Worm (Caenorhabditis elegans): ENCODE data around the gene adm-2.

The adm-2 gene

DNA sequence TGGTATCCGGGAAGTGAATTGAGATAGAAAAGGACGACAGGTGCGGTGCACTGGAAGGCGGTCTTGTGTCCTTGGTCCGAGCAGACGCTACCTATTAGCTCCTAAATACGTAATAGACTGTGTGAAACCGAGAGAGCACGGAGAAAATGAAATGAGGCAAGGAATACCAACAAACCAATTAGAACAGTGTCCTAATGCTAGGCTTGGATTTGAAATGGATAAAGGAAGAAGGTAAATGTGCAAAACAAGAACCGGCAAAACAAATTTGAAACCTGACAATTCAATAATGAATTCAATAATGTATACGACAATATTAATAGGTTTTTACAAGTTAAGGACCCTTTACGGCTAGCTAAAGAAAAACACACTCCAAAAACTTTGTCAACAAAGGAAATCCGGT lies 19.0 kb upstream of the adm-2 start, which contains the start of gene C04A11.2:
C04A11.2 (minus strand) TSS at position 101 of the 400 bp plus-strand sequence.
- peak; percentile 65 for TF ChIP-seq ces-1 (GFP tag; optimal IDR thresholded peaks at IDR 0.05)
- TF ChIP-seq nhr-2 (tag; optimal IDR thresholded peaks at IDR 0.05): no peak
- no peak for TF ChIP-seq blmp-1 (tag; optimal IDR thresholded peaks at IDR 0.05)
- no peak for TF ChIP-seq mep-1 (tag; optimal IDR thresholded peaks at IDR 0.05)
- no peak for TF ChIP-seq nhr-237 (tag; optimal IDR thresholded peaks at IDR 0.05)

DNA sequence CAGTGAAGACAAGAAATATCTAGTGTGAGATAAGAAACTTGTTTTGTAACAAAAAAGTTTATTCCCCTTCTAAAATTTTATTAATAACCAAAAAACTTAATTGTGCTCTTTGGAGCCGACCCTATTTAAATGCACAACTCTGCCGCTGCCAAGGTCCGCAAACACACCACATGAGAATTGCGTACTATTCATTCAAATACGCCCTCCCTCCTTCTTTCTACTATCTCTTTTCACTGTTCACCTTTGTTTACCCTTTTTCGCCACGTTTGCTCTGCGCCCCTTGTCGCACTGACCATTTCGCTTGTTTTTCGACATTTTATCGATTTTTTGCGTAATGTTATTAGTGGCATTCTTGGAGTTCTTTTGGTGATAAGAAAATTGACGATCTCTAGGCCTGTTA lies 18.1 kb upstream of the adm-2 start:
- peak; percentile 26 for TF ChIP-seq nhr-237 (tag; optimal IDR thresholded peaks at IDR 0.05)
- peak; percentile 80 for TF ChIP-seq pha-4 (tag; optimal IDR thresholded peaks at IDR 0.05)
- TF ChIP-seq lin-13 (tag; optimal IDR thresholded peaks at IDR 0.05): peak; percentile 14
- peak; percentile 72 for TF ChIP-seq mep-1 (tag; optimal IDR thresholded peaks at IDR 0.05)
- no peak for TF ChIP-seq ceh-39 (tag; optimal IDR thresholded peaks at IDR 0.05)
- peak; percentile 6 for TF ChIP-seq lsy-2 (tag; optimal IDR thresholded peaks at IDR 0.05)
- TF ChIP-seq ces-1 (GFP tag; optimal IDR thresholded peaks at IDR 0.05): peak; percentile 33
- TF ChIP-seq hlh-1 (tag; optimal IDR thresholded peaks at IDR 0.05): no peak

DNA sequence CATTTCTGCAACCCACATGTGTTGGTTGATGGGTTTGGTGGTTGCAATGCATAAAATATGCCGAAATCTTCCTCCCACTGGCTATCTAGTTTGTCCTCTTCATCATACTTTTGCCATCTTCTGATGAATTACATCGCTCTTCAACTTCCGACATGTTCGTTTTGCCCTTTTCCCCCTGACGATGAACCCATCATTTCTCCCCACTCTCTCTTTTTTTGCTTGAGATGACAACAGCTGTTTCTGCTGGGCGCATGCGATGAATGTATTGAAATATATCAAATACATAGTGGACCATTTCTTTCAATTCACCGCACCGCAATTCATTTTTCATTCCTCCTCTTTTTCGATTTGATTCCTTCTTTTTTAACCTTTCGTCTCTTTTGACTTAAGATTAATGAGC lies 16.8 kb upstream of the adm-2 start:
- TF ChIP-seq cnd-1 (tag; optimal IDR thresholded peaks at IDR 0.05): no peak
- no peak for TF ChIP-seq ces-1 (GFP tag; optimal IDR thresholded peaks at IDR 0.05)
- peak; percentile 60 for TF ChIP-seq hlh-1 (tag; optimal IDR thresholded peaks at IDR 0.05)

DNA sequence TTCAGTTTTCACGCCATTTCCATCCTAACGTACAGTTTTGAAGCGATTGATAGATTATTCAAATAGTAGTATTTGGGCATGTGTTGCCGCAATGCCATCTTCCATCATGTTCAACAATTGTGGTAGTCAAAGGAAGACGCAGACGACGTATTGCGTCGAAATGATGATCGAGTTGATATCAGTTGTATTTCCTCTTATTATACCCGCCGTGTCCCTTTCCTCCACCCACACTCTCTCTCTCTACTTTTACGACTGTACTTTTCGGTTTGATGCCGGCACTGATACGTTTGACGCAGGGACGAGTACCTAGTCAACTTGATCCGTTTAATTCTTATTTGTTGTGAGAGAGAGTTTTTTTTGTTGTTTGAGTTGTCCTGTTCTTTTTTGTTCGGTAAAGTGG lies 15.1 kb upstream of the adm-2 start:
- TF ChIP-seq pha-4 (tag; optimal IDR thresholded peaks at IDR 0.05) (no peak), elt-1 (tag; optimal IDR thresholded peaks at IDR 0.05; ENCODE audit: borderline replicate concordance, insufficient read depth) (peak; percentile 35)

DNA sequence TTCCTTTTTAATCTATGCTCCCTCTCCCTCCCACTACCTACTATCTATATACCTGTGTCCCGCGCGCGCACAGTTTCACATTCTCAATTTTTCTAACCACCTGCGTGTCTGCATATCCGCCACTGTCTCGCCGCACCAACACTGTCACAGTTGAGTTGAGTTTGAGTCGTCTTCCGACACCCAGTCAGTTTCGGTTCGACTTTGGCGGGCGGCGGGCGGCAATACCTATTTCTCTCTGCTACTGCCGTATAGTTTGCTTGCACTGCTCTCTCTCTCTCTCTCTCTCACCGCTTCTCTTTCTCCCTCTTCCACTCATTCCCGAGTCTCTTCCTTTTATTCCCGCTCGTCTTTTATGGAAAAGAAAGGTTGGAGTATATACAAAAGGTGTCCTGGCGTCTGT lies 12.3 kb upstream of the adm-2 start:
- TF ChIP-seq cnd-1 (tag; optimal IDR thresholded peaks at IDR 0.05) (no peak), sptf-1 (tag; optimal IDR thresholded peaks at IDR 0.05) (peak; percentile 51), flh-1 (GFP tag; optimal IDR thresholded peaks at IDR 0.05) (no peak), unc-120 (tag; optimal IDR thresholded peaks at IDR 0.05; ENCODE audit: poor library complexity, severe bottlenecking) (peak; percentile 13), zip-8 (tag; optimal IDR thresholded peaks at IDR 0.05) (no peak), mab-5 (tag; optimal IDR thresholded peaks at IDR 0.05) (no peak), nhr-2 (tag; optimal IDR thresholded peaks at IDR 0.05) (peak; percentile 29), ceh-39 (tag; optimal IDR thresholded peaks at IDR 0.05) (peak; percentile 17), lsy-2 (tag; optimal IDR thresholded peaks at IDR 0.05) (no peak), ces-1 (GFP tag; optimal IDR thresholded peaks at IDR 0.05) (no peak), mls-2 (tag; optimal IDR thresholded peaks at IDR 0.05) (peak; percentile 48), nhr-28 (tag; optimal IDR thresholded peaks at IDR 0.05) (no peak), unc-39 (tag; optimal IDR thresholded peaks at IDR 0.05) (no peak), nhr-76 (tag; optimal IDR thresholded peaks at IDR 0.05) (no peak), ham-2 (GFP tag; optimal IDR thresholded peaks at IDR 0.05) (peak; percentile 92), lin-32 (GFP tag; optimal IDR thresholded peaks at IDR 0.05) (no peak), hlh-1 (tag; optimal IDR thresholded peaks at IDR 0.05) (no peak)

DNA sequence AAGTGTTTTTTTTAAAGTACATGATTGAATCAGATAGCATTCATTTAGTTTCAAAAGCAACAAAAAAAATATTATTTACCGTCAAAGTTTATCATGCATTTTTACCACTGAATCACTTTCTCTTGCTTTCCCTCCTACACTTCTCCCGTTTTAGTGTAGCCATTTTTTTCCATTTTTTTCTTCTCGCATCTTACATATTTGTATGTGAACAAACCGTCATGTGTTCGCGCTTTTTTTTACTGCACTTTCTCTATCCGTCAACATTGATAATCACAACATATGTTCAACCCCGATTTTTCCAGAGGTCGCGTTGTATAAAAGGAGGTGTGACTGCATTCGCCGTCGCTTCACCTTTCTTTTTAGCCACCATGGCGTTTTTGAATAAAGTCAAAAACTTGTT lies 10.9 kb upstream of the adm-2 start, which contains the start of gene gck-4:
gck-4 (plus strand) TSS at position 301 of the 400 bp plus-strand sequence.
- TF ChIP-seq ceh-43 (GFP tag; optimal IDR thresholded peaks at IDR 0.05) (no peak), elt-3 (tag; optimal IDR thresholded peaks at IDR 0.05) (no peak), zip-8 (tag; optimal IDR thresholded peaks at IDR 0.05) (no peak), pha-4 (tag; optimal IDR thresholded peaks at IDR 0.05) (no peak), elt-1 (tag; optimal IDR thresholded peaks at IDR 0.05; ENCODE audit: borderline replicate concordance, insufficient read depth) (no peak), nhr-76 (tag; optimal IDR thresholded peaks at IDR 0.05) (no peak), lin-32 (GFP tag; optimal IDR thresholded peaks at IDR 0.05) (no peak), nhr-28 (tag; optimal IDR thresholded peaks at IDR 0.05) (no peak), drap-1 (GFP tag; optimal IDR thresholded peaks at IDR 0.05) (no peak), ham-2 (GFP tag; optimal IDR thresholded peaks at IDR 0.05) (no peak), nhr-237 (tag; optimal IDR thresholded peaks at IDR 0.05) (no peak), unc-62 (GFP tag; optimal IDR thresholded peaks at IDR 0.05) (no peak), blmp-1 (tag; optimal IDR thresholded peaks at IDR 0.05) (no peak), unc-120 (tag; optimal IDR thresholded peaks at IDR 0.05; ENCODE audit: poor library complexity, severe bottlenecking) (no peak), tbx-8 (GFP tag; optimal IDR thresholded peaks at IDR 0.05) (no peak), nhr-12 (tag; optimal IDR thresholded peaks at IDR 0.05) (no peak), nhr-2 (tag; optimal IDR thresholded peaks at IDR 0.05) (no peak), snpc-4 (tag; optimal IDR thresholded peaks at IDR 0.05) (no peak)

All from whole organism, mixed stage, embryonic.